Fruit fly (Drosophila melanogaster) whole organism, embryonic: Measurements from ENCODE around the gene CG8312.
A peak's percentile ranks its signal among the peaks of the same experiment; 100 is the strongest.

ENCODE experiments used
- CG10267 ChIP-seq: fragments of 200-800 bp; sonication (Bioruptor generic); optimal IDR thresholded peaks from 2 replicates; lab custom pipeline; 2018; ENCODE audit warnings: missing biosample characterization, mild to moderate bottlenecking, missing genetic modification characterization, moderate library complexity
- CG10543 ChIP-seq: fragments of 200-800 bp; sonication (Bioruptor generic); optimal IDR thresholded peaks from 3 replicates; lab custom pipeline; 2017; ENCODE audit warnings: missing biosample characterization, mild to moderate bottlenecking, missing genetic modification characterization, moderate library complexity
- CG11398 ChIP-seq: fragments of 200-800 bp; sonication (Bioruptor generic); optimal IDR thresholded peaks from 2 replicates; lab custom pipeline; 2016; ENCODE audit warnings: missing biosample characterization, missing genetic modification characterization
- CG11504 ChIP-seq: fragments of 200-800 bp; sonication (Bioruptor generic); optimal IDR thresholded peaks from 3 replicates; lab custom pipeline; 2019; ENCODE audit warnings: missing biosample characterization, mild to moderate bottlenecking, missing genetic modification characterization, moderate library complexity
- CG11723 ChIP-seq: fragments of 200-800 bp; sonication (Bioruptor generic); optimal IDR thresholded peaks from 2 replicates; lab custom pipeline; 2017; ENCODE audit warnings: missing biosample characterization, mild to moderate bottlenecking, missing genetic modification characterization
- CG12104 ChIP-seq: fragments of 200-800 bp; sonication (Bioruptor generic); optimal IDR thresholded peaks from 3 replicates; lab custom pipeline; 2016; ENCODE audit warnings: missing biosample characterization, missing genetic modification characterization
- CG13624 ChIP-seq: fragments of 200-800 bp; sonication (Bioruptor generic); optimal IDR thresholded peaks from 2 replicates; lab custom pipeline; 2016; ENCODE audit warnings: missing biosample characterization, missing genetic modification characterization
- CG18476 ChIP-seq: fragments of 200-800 bp; sonication (Bioruptor generic); optimal IDR thresholded peaks from 2 replicates; lab custom pipeline; 2016; ENCODE audit warnings: missing biosample characterization, mild to moderate bottlenecking, missing genetic modification characterization
- CG18764 ChIP-seq: fragments of 200-800 bp; sonication (Bioruptor generic); optimal IDR thresholded peaks from 3 replicates; lab custom pipeline; 2016; ENCODE audit warnings: missing biosample characterization, missing genetic modification characterization
- CG2712 ChIP-seq: fragments of 200-800 bp; optimal IDR thresholded peaks from 3 replicates; lab custom pipeline; 2019; ENCODE audit warnings: missing biosample characterization, mild to moderate bottlenecking, missing genetic modification characterization, moderate library complexity
- CG2875 ChIP-seq: fragments of 200-800 bp; sonication (Bioruptor generic); optimal IDR thresholded peaks from 2 replicates; lab custom pipeline; 2017; ENCODE audit warnings: missing biosample characterization, mild to moderate bottlenecking, missing genetic modification characterization, missing genetic modification reagents
- CG2889 ChIP-seq: fragments of 200-800 bp; sonication (Bioruptor generic); IDR thresholded peaks from 3 replicates; pipeline ENCODE4 v1.3.6; 2022; ENCODE audit warnings: missing biosample characterization, missing genetic modification characterization
- CG3163 ChIP-seq: fragments of 200-800 bp; sonication (Bioruptor generic); optimal IDR thresholded peaks from 3 replicates; lab custom pipeline; 2016; ENCODE audit warnings: missing biosample characterization, missing genetic modification characterization
- CG34376 ChIP-seq: fragments of 200-800 bp; sonication (Bioruptor generic); optimal IDR thresholded peaks from 2 replicates; lab custom pipeline; 2018; ENCODE audit warnings: missing biosample characterization, mild to moderate bottlenecking, missing genetic modification characterization
- CG34422 ChIP-seq: fragments of 200-800 bp; sonication (Bioruptor generic); IDR thresholded peaks from 3 replicates; pipeline ENCODE4 v1.3.6; 2022; ENCODE audit warnings: missing biosample characterization, missing genetic modification characterization
- CG4820 ChIP-seq: fragments of 200-800 bp; sonication (Bioruptor generic); optimal IDR thresholded peaks from 3 replicates; lab custom pipeline; 2016; ENCODE audit warnings: missing biosample characterization, missing genetic modification characterization
- CG5180 ChIP-seq: fragments of 200-800 bp; sonication (Bioruptor generic); optimal IDR thresholded peaks from 3 replicates; lab custom pipeline; 2017; ENCODE audit warnings: missing biosample characterization, missing genetic modification characterization, mild to moderate bottlenecking, moderate library complexity, missing genetic modification reagents
- CG7745 ChIP-seq: fragments of 200-800 bp; sonication (Bioruptor generic); optimal IDR thresholded peaks from 2 replicates; lab custom pipeline; 2018; ENCODE audit warnings: missing biosample characterization, mild to moderate bottlenecking, missing genetic modification characterization, moderate library complexity
- CG7963 ChIP-seq: fragments of 200-800 bp; sonication (Bioruptor generic); IDR thresholded peaks from 3 replicates; pipeline ENCODE4 v1.3.6; 2022; ENCODE audit warnings: missing biosample characterization, missing genetic modification characterization; ENCODE audit not compliant: partially characterized antibody
- CG8281 ChIP-seq: fragments of 200-800 bp; sonication (Bioruptor generic); optimal IDR thresholded peaks from 2 replicates; lab custom pipeline; 2018; ENCODE audit warnings: missing biosample characterization, mild to moderate bottlenecking, missing genetic modification characterization, moderate library complexity
- CG9797 ChIP-seq: fragments of 200-800 bp; sonication (Bioruptor generic); optimal IDR thresholded peaks from 3 replicates; lab custom pipeline; 2018; ENCODE audit warnings: missing biosample characterization, mild to moderate bottlenecking, missing genetic modification characterization
- Dbx ChIP-seq: fragments of 200-800 bp; sonication (Bioruptor generic); IDR thresholded peaks from 3 replicates; pipeline ENCODE4 v1.3.6; 2022; ENCODE audit warnings: missing biosample characterization, missing genetic modification characterization
- Deaf1 ChIP-seq: fragments of 200-800 bp; optimal IDR thresholded peaks from 3 replicates; lab custom pipeline; 2019; ENCODE audit warnings: missing biosample characterization, mild to moderate bottlenecking, missing genetic modification characterization, moderate library complexity
- Dek ChIP-seq: fragments of 200-800 bp; sonication (Bioruptor generic); optimal IDR thresholded peaks from 3 replicates; lab custom pipeline; 2019; ENCODE audit warnings: missing biosample characterization, mild to moderate bottlenecking, missing genetic modification characterization, moderate library complexity
- Doc2 ChIP-seq: fragments of 200-800 bp; sonication (Bioruptor generic); IDR thresholded peaks from 2 replicates; pipeline ENCODE4 v1.3.6; 2022; ENCODE audit warnings: missing biosample characterization, missing genetic modification characterization
- Eip74EF ChIP-seq, 2 experiments: fragments of 200-800 bp in 1 of 2; fragments of >200 bp in 1 of 2; sonication (Bioruptor generic) in 1 of 2; optimal IDR thresholded peaks; 2 replicates each; lab custom pipeline; 2017 to 2019; ENCODE audit warnings: missing biosample characterization in 2 of 2, missing genetic modification characterization in 2 of 2, mild to moderate bottlenecking in 1 of 2, moderate library complexity in 1 of 2
- Fer2 ChIP-seq: fragments of 200-800 bp; sonication (Bioruptor generic); optimal IDR thresholded peaks from 2 replicates; lab custom pipeline; 2018; ENCODE audit warnings: missing biosample characterization, mild to moderate bottlenecking, missing genetic modification characterization, moderate library complexity
- Gug ChIP-seq: fragments of 200-800 bp; sonication (Bioruptor generic); IDR thresholded peaks from 4 replicates; pipeline ENCODE4 v1.3.6; 2022; ENCODE audit warnings: missing biosample characterization, missing genetic modification characterization
- Hmx ChIP-seq: fragments of 200-800 bp; sonication (Bioruptor generic); optimal IDR thresholded peaks from 2 replicates; lab custom pipeline; 2016; ENCODE audit warnings: missing biosample characterization, missing genetic modification characterization
- MESR4 ChIP-seq: fragments of 200-800 bp; sonication (Bioruptor generic); optimal IDR thresholded peaks from 2 replicates; lab custom pipeline; 2018; ENCODE audit warnings: missing biosample characterization, mild to moderate bottlenecking, missing genetic modification characterization, moderate library complexity
- NFAT ChIP-seq: fragments of 200-800 bp; sonication (Bioruptor generic); IDR thresholded peaks from 2 replicates; pipeline ENCODE4 v1.3.6; 2022; ENCODE audit warnings: missing biosample characterization, missing genetic modification characterization
- Stat92E ChIP-seq, 3 experiments: fragments of >200 bp in 2 of 3; fragments of 200-800 bp in 1 of 3; sonication (Bioruptor generic) in 1 of 3; optimal IDR thresholded peaks; 2 replicates each; lab custom pipeline; 2017 to 2019; ENCODE audit warnings: missing biosample characterization in 3 of 3, missing genetic modification characterization in 3 of 3, mild to moderate bottlenecking in 1 of 3, moderate library complexity in 1 of 3
- Xrp1 ChIP-seq: fragments of 200-800 bp; sonication (Bioruptor generic); IDR thresholded peaks from 2 replicates; pipeline ENCODE4 v1.3.6; 2022; ENCODE audit warnings: missing biosample characterization, missing genetic modification characterization
- ac ChIP-seq: fragments of 200-800 bp; sonication (Bioruptor generic); optimal IDR thresholded peaks from 3 replicates; lab custom pipeline; 2017; ENCODE audit warnings: missing biosample characterization, mild to moderate bottlenecking, missing genetic modification characterization
- bab2 ChIP-seq: fragments of 200-800 bp; sonication (Bioruptor generic); optimal IDR thresholded peaks from 2 replicates; lab custom pipeline; 2016; ENCODE audit warnings: missing biosample characterization, missing genetic modification characterization
- chif ChIP-seq, 2 experiments: fragments of 200-800 bp; sonication (Bioruptor generic); optimal IDR thresholded peaks; 3 replicates each; lab custom pipeline; 2016; ENCODE audit warnings: missing biosample characterization in 2 of 2, missing genetic modification characterization in 2 of 2
- gcm2 ChIP-seq: fragments of 200-800 bp; sonication (Bioruptor generic); optimal IDR thresholded peaks from 2 replicates; lab custom pipeline; 2016; ENCODE audit warnings: missing biosample characterization, missing genetic modification characterization
- gfzf ChIP-seq: fragments of 200-800 bp; sonication (Bioruptor generic); optimal IDR thresholded peaks from 2 replicates; lab custom pipeline; 2016; ENCODE audit warnings: missing biosample characterization, mild to moderate bottlenecking, missing genetic modification characterization, moderate library complexity
- gsb-n ChIP-seq: fragments of 200-800 bp; sonication (Bioruptor generic); optimal IDR thresholded peaks from 3 replicates; lab custom pipeline; 2018; ENCODE audit warnings: missing biosample characterization, mild to moderate bottlenecking, missing genetic modification characterization
- gt ChIP-seq: fragments of 200-800 bp; sonication (Bioruptor generic); IDR thresholded peaks from 2 replicates; pipeline ENCODE4 v1.3.6; 2022; ENCODE audit warnings: missing biosample characterization, missing genetic modification characterization
- ham ChIP-seq: fragments of 200-800 bp; sonication (Bioruptor generic); IDR thresholded peaks from 2 replicates; pipeline ENCODE4 v1.3.6; 2022; ENCODE audit warnings: missing biosample characterization, missing genetic modification characterization
- jumu ChIP-seq: fragments of 200-800 bp; sonication (Bioruptor generic); optimal IDR thresholded peaks from 3 replicates; lab custom pipeline; 2016; ENCODE audit warnings: missing biosample characterization, missing genetic modification characterization
- knrl ChIP-seq: fragments of 200-800 bp; sonication (Bioruptor generic); IDR thresholded peaks from 3 replicates; pipeline ENCODE4 v1.3.6; 2022; ENCODE audit warnings: missing biosample characterization, missing genetic modification characterization; ENCODE audit not compliant: partially characterized antibody
- p53 ChIP-seq: fragments of 200-800 bp; sonication (Bioruptor generic); optimal IDR thresholded peaks from 2 replicates; lab custom pipeline; 2016; ENCODE audit warnings: missing biosample characterization, missing genetic modification characterization
- pfk ChIP-seq: fragments of 200-800 bp; sonication (Bioruptor generic); optimal IDR thresholded peaks from 2 replicates; lab custom pipeline; 2018; ENCODE audit warnings: missing biosample characterization, mild to moderate bottlenecking, missing genetic modification characterization, moderate library complexity
- repo ChIP-seq: fragments of 200-800 bp; sonication (Bioruptor generic); optimal IDR thresholded peaks from 2 replicates; lab custom pipeline; 2016; ENCODE audit warnings: missing biosample characterization, missing genetic modification characterization
- rib ChIP-seq: fragments of 200-800 bp; sonication (Bioruptor generic); IDR thresholded peaks from 2 replicates; pipeline ENCODE4 v1.3.6; 2022; ENCODE audit warnings: missing biosample characterization, missing genetic modification characterization
- tna ChIP-seq: fragments of 200-800 bp; sonication (Bioruptor generic); IDR thresholded peaks from 2 replicates; pipeline ENCODE4 v1.3.6; 2022; ENCODE audit warnings: missing biosample characterization, missing genetic modification characterization; ENCODE audit not compliant: partially characterized antibody
- wdn ChIP-seq: fragments of 200-800 bp; sonication (Bioruptor generic); IDR thresholded peaks from 2 replicates; pipeline ENCODE4 v1.3.6; 2022; ENCODE audit warnings: missing biosample characterization, missing genetic modification characterization

CG8312 gene

dm6 chr3R:9626880-9627401 lies 35.8 kb downstream of the CG8312 start, which contains the start of the genes CG9427 and CG8319 (continued):
- TF ChIP-seq Stat92E (GFP tag; optimal IDR thresholded peaks at IDR 0.05; lab: Kevin White, UChicago) (peak in 1 of 3 experiments; percentile 31), Fer2 (tag; lab: Kevin White, UChicago) (peak; percentile 52), chif (GFP tag; optimal IDR thresholded peaks at IDR 0.05; lab: Kevin White, UChicago) (peak; percentile 40 to 63), CG11398 (peak; percentile 22), knrl (GFP tag; lab: Robert Waterston, UW) (peak; percentile 87), CG3163 (GFP tag; lab: Kevin White, UChicago) (peak; percentile 10), jumu (peak; percentile 46), CG7745 (tag; lab: Kevin White, UChicago) (no peak), CG11723 (GFP tag; lab: Kevin White, UChicago) (no peak), bab2 (peak; percentile 42), CG13624 (GFP tag; lab: Kevin White, UChicago) (peak; percentile 42), Eip74EF (GFP tag; optimal IDR thresholded peaks at IDR 0.05; lab: Kevin White, UChicago) (no peak), tna (peak; percentile 65; the same call in 1 of the 2 replicates), Xrp1 (GFP tag; lab: Robert Waterston, UW) (peak; percentile 67; the same call in 1 of the 2 replicates), NFAT (peak; percentile 42), CG10267 (peak; percentile 71), gfzf (GFP tag; lab: Kevin White, UChicago) (peak; percentile 24), CG10543 (GFP tag; lab: Kevin White, UChicago) (peak; percentile 66), gt (no peak), CG18764 (GFP tag; lab: Kevin White, UChicago) (peak; percentile 62), CG2875 (GFP tag; lab: Kevin White, UChicago) (peak; percentile 3), CG2712 (peak; percentile 75), CG9797 (GFP tag; lab: Kevin White, UChicago) (peak; percentile 25), gsb-n (peak; percentile 59), ham (no peak), CG2889 (GFP tag; lab: Robert Waterston, UW) (no peak), wdn (GFP tag; lab: Robert Waterston, UW) (no peak), CG34376 (GFP tag; lab: Kevin White, UChicago) (peak; percentile 62), MESR4 (GFP tag; lab: Kevin White, UChicago) (peak; percentile 23), pfk (GFP tag; lab: Kevin White, UChicago) (no peak), Dbx (0 out of 3 replicates have a peak, but pooled peaks have one; percentile 45), Deaf1 (tag; lab: Kevin White, UChicago) (peak; percentile 49), Doc2 (GFP tag; lab: Robert Waterston, UW) (no peak), Dek (tag; lab: Kevin White, UChicago) (peak; percentile 71), CG18476 (peak; percentile 56), CG34422 (GFP tag; lab: Robert Waterston, UW) (no peak; the same call in 2 of the 3 replicates), ac (GFP tag; lab: Kevin White, UChicago) (no peak), gcm2 (GFP tag; lab: Kevin White, UChicago) (no peak), rib (no peak), CG4820 (peak; percentile 47), Gug (GFP tag; lab: Robert Waterston, UW) (0 out of 4 replicates have a peak, but pooled peaks have one; percentile 26), CG7963 (GFP tag; lab: Robert Waterston, UW) (peak; percentile 70), Hmx (GFP tag; lab: Kevin White, UChicago) (peak; percentile 59), repo (no peak), p53 (GFP tag; lab: Kevin White, UChicago) (no peak), CG12104 (GFP tag; lab: Kevin White, UChicago) (peak; percentile 30), CG5180 (GFP tag; lab: Kevin White, UChicago) (no peak), CG8281 (tag; lab: Kevin White, UChicago) (no peak), CG11504 (tag; lab: Kevin White, UChicago) (no peak)
